Fruit fly (Drosophila melanogaster): ENCODE measurements around the gene Galk.

Galk gene

DNA sequence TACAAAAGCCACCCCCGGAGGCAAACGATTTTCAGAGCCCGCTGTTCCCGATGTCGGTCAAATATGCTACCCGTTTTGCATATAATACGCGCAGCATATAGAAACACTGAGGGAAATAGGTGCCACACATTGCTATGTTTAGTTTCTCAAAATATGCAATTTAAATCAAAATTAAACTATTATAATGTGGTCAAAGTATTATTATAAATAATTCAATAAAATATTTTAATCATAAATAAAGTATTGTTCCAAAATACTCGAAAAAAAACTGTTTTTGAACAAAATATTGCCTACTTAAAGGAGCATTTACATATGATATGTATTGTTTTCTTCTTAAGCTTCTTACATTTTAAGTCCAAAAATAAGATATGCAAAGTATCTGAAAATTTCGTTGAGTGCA, 34.9 kb downstream of the Galk start (continued):
- TF ChIP-seq D19A (tag; optimal IDR thresholded peaks at IDR 0.05), result peak; percentile 67
- TF ChIP-seq maf-S (GFP tag; optimal IDR thresholded peaks at IDR 0.05), result no peak
- no peak for TF ChIP-seq slou (GFP tag; optimal IDR thresholded peaks at IDR 0.05)
- peak; percentile 6 for TF ChIP-seq CG2875 (GFP tag; optimal IDR thresholded peaks at IDR 0.05)
- TF ChIP-seq CG17912 (GFP tag; optimal IDR thresholded peaks at IDR 0.05), result no peak
- peak; percentile 31 for TF ChIP-seq Xbp1 (GFP tag; optimal IDR thresholded peaks at IDR 0.05)
- no peak for TF ChIP-seq Scr (GFP tag; IDR thresholded peaks at IDR 0.05; ENCODE audit: partially characterized antibody)
- TF ChIP-seq D (optimal IDR thresholded peaks at IDR 0.05), result no peak
- TF ChIP-seq D (GFP tag; optimal IDR thresholded peaks at IDR 0.05), result peak; percentile 33
- no peak for TF ChIP-seq prd (optimal IDR thresholded peaks at IDR 0.05)
- peak; percentile 37; the same call in 1 of the 3 replicates for TF ChIP-seq prd (GFP tag; IDR thresholded peaks at IDR 0.05)
- TF ChIP-seq NK7.1 (GFP tag; optimal IDR thresholded peaks at IDR 0.05), result no peak
- no peak for TF ChIP-seq amos (GFP tag; IDR thresholded peaks at IDR 0.05; ENCODE audit: partially characterized antibody)
- TF ChIP-seq lbe (GFP tag; optimal IDR thresholded peaks at IDR 0.05), result no peak
- TF ChIP-seq CG8290 (GFP tag; optimal IDR thresholded peaks at IDR 0.05), result no peak
- TF ChIP-seq CG8290 (tag; optimal IDR thresholded peaks at IDR 0.05), result no peak
- no peak for TF ChIP-seq trh (GFP tag; optimal IDR thresholded peaks at IDR 0.05)
- TF ChIP-seq H2.0 (GFP tag; IDR thresholded peaks at IDR 0.05), result 0 out of 2 replicates have a peak, but pooled peaks have one; percentile 20
- peak; percentile 43 for TF ChIP-seq slbo (GFP tag; IDR thresholded peaks at IDR 0.05)
- no peak for TF ChIP-seq CG4707 (GFP tag; optimal IDR thresholded peaks at IDR 0.05)
- TF ChIP-seq CG11093 (GFP tag; IDR thresholded peaks at IDR 0.05), result no peak
- peak; percentile 37 for TF ChIP-seq CG9727 (GFP tag; optimal IDR thresholded peaks at IDR 0.05)
- TF ChIP-seq sisA (GFP tag; IDR thresholded peaks at IDR 0.05), result peak; percentile 47; the same call in 1 of the 2 replicates
- no peak for TF ChIP-seq CG33557 (GFP tag; optimal IDR thresholded peaks at IDR 0.05)
- TF ChIP-seq CG18764 (GFP tag; optimal IDR thresholded peaks at IDR 0.05), result peak; percentile 10
- TF ChIP-seq dpn (GFP tag; optimal IDR thresholded peaks at IDR 0.05), result peak in 1 of 2 experiments; percentile 43
- TF ChIP-seq phol (tag; optimal IDR thresholded peaks at IDR 0.05), result peak; percentile 73
- peak; percentile 69 for TF ChIP-seq Blimp-1 (GFP tag; optimal IDR thresholded peaks at IDR 0.05)
- peak; percentile 46 for TF ChIP-seq CG8388 (GFP tag; optimal IDR thresholded peaks at IDR 0.05)
- no peak for TF ChIP-seq CG15011 (GFP tag; optimal IDR thresholded peaks at IDR 0.05)
- no peak for TF ChIP-seq mld (GFP tag; IDR thresholded peaks at IDR 0.05; ENCODE audit: partially characterized antibody)
- TF ChIP-seq esg (GFP tag; conservative IDR thresholded peaks at IDR 0.05), result peak; percentile 23; the same call in 1 of the 2 replicates
- TF ChIP-seq CG10431 (GFP tag; optimal IDR thresholded peaks at IDR 0.05), result no peak
- TF ChIP-seq CG3163 (GFP tag; optimal IDR thresholded peaks at IDR 0.05), result no peak
- TF ChIP-seq Oaz (GFP tag; IDR thresholded peaks at IDR 0.05), result no peak
- no peak for TF ChIP-seq CG10147 (GFP tag; optimal IDR thresholded peaks at IDR 0.05)
- 0 out of 2 replicates have a peak, but pooled peaks have one; percentile 28 for TF ChIP-seq ara (GFP tag; IDR thresholded peaks at IDR 0.05)
- TF ChIP-seq emc (GFP tag; optimal IDR thresholded peaks at IDR 0.05), result no peak
- TF ChIP-seq ac (GFP tag; optimal IDR thresholded peaks at IDR 0.05), result no peak
- peak; percentile 39 for TF ChIP-seq gcm (GFP tag; optimal IDR thresholded peaks at IDR 0.05)
- TF ChIP-seq CG6689 (GFP tag; IDR thresholded peaks at IDR 0.05), result peak; percentile 65
- TF ChIP-seq Chrac-16 (GFP tag; optimal IDR thresholded peaks at IDR 0.05), result peak; percentile 18
- TF ChIP-seq CG2678 (tag; optimal IDR thresholded peaks at IDR 0.05), result peak; percentile 72
- peak; percentile 20 for TF ChIP-seq dmrt11E (tag; optimal IDR thresholded peaks at IDR 0.05)
- TF ChIP-seq CG5180 (GFP tag; optimal IDR thresholded peaks at IDR 0.05), result peak; percentile 26
- no peak for TF ChIP-seq NC2β (GFP tag; optimal IDR thresholded peaks at IDR 0.05)
- TF ChIP-seq kay (GFP tag; optimal IDR thresholded peaks at IDR 0.05), result no peak
- TF ChIP-seq CG13424 (tag; optimal IDR thresholded peaks at IDR 0.05), result peak; percentile 71
- TF ChIP-seq Jarid2 (GFP tag; optimal IDR thresholded peaks at IDR 0.05), result no peak
- peak; percentile 53 for TF ChIP-seq CG15601 (tag; optimal IDR thresholded peaks at IDR 0.05)
- peak; percentile 10 for TF ChIP-seq CG12942 (GFP tag; optimal IDR thresholded peaks at IDR 0.05)
